Fruit fly (Drosophila melanogaster): ENCODE data around the gene CG15824.

Gene CG15824

DNA sequence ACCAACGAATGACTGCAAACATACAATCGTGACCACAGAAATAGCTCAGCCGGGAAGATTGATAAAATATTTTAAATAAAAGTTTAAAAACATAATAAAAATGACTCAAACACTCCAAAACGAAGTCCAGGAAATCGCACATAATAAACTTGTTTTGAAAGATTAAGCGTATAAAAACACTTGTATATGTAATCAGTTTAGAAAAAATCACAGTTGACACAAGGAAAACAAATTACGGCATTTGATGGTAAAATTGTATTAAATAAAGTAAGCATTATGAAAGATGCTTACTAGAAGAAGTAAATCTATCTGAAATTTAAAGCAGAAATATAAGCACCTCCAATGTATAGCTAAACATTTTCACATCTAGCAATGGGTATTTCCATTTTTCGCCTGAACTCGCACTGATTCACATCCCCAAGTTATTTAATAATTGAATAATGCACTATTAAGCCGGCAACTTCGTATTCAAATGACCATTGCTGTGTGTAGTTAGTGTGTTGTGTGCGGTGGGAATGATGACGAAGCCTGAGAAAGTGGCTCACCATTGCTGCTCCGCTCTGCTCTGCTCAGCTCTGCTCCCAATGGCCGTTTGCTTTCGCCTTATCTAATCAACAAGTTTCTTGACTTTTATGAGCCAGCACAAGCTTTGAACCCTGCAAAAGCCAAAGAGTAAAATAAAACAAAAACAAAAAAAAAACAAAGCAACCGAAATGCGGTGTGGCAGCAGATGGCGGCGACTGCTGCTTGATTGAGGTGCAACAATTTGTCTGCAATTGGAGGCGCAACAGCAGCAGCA, 37.6 kb downstream of the CG15824 start:
- TF ChIP-seq Oli (tag; optimal IDR thresholded peaks at IDR 0.05), result peak; percentile 53
- peak; percentile 12 for TF ChIP-seq CG2120 (GFP tag; optimal IDR thresholded peaks at IDR 0.05)
- peak; percentile 23 for TF ChIP-seq CG4424 (GFP tag; optimal IDR thresholded peaks at IDR 0.05)
- peak; percentile 32 for TF ChIP-seq CG9437 (GFP tag; optimal IDR thresholded peaks at IDR 0.05)
- TF ChIP-seq CG11696 (GFP tag; IDR thresholded peaks at IDR 0.05), result peak; percentile 62; the same call in 1 of the 2 replicates
- TF ChIP-seq Ssrp (tag; optimal IDR thresholded peaks at IDR 0.05), result peak; percentile 20
- peak; percentile 41 for TF ChIP-seq gem (tag; optimal IDR thresholded peaks at IDR 0.05)
- TF ChIP-seq Atf6 (GFP tag; IDR thresholded peaks at IDR 0.05), result no peak
- no peak for TF ChIP-seq gt (GFP tag; IDR thresholded peaks at IDR 0.05)
- no peak for TF ChIP-seq dmrt11E (tag; optimal IDR thresholded peaks at IDR 0.05)
- peak; percentile 37 for TF ChIP-seq CG7556 (GFP tag; optimal IDR thresholded peaks at IDR 0.05)
- TF ChIP-seq dimm (GFP tag; IDR thresholded peaks at IDR 0.05), result no peak
- TF ChIP-seq chinmo (GFP tag; IDR thresholded peaks at IDR 0.05; ENCODE audit: partially characterized antibody), result 0 out of 4 replicates have a peak, but pooled peaks have one; percentile 10
- TF ChIP-seq Ptx1 (GFP tag; IDR thresholded peaks at IDR 0.05), result 0 out of 2 replicates have a peak, but pooled peaks have one; percentile 26
- peak; percentile 19 for TF ChIP-seq CG8924 (tag; optimal IDR thresholded peaks at IDR 0.05)
- TF ChIP-seq CG3281 (GFP tag; optimal IDR thresholded peaks at IDR 0.05), result peak; percentile 13
- TF ChIP-seq Hr51 (GFP tag; optimal IDR thresholded peaks at IDR 0.05), result peak in 1 of 2 experiments; percentile 47
- TF ChIP-seq Camta (GFP tag; optimal IDR thresholded peaks at IDR 0.05), result no peak
- no peak for TF ChIP-seq CG3163 (GFP tag; optimal IDR thresholded peaks at IDR 0.05)
- TF ChIP-seq dpn (GFP tag; optimal IDR thresholded peaks at IDR 0.05), result peak in 1 of 2 experiments; percentile 13
- TF ChIP-seq CG1602 (GFP tag; optimal IDR thresholded peaks at IDR 0.05), result no peak
- TF ChIP-seq bsh (GFP tag; optimal IDR thresholded peaks at IDR 0.05), result peak in 1 of 2 experiments; percentile 9
- TF ChIP-seq CG30403 (GFP tag; optimal IDR thresholded peaks at IDR 0.05), result peak; percentile 35
- TF ChIP-seq CG7839 (tag; optimal IDR thresholded peaks at IDR 0.05), result peak; percentile 12
- TF ChIP-seq CG10979 (tag; optimal IDR thresholded peaks at IDR 0.05), result peak; percentile 4
- TF ChIP-seq h (optimal IDR thresholded peaks at IDR 0.05), result no peak
- peak; percentile 26 for TF ChIP-seq CG2712 (tag; optimal IDR thresholded peaks at IDR 0.05)
- peak; percentile 8 for TF ChIP-seq ind (GFP tag; optimal IDR thresholded peaks at IDR 0.05)
- 0 out of 2 replicates have a peak, but pooled peaks have one; percentile 24 for TF ChIP-seq Drgx (GFP tag; IDR thresholded peaks at IDR 0.05)
- peak; percentile 55 for TF ChIP-seq CG18262 (tag; optimal IDR thresholded peaks at IDR 0.05)
- peak; percentile 1 for TF ChIP-seq CG6654 (GFP tag; optimal IDR thresholded peaks at IDR 0.05)
- TF ChIP-seq Sox100B (GFP tag; optimal IDR thresholded peaks at IDR 0.05), result peak; percentile 47
- TF ChIP-seq lbe (GFP tag; optimal IDR thresholded peaks at IDR 0.05), result peak; percentile 15
- peak; percentile 42; the same call in 1 of the 2 replicates for TF ChIP-seq CG31441 (GFP tag; IDR thresholded peaks at IDR 0.05)
- peak; percentile 68; the same call in 2 of the 3 replicates for TF ChIP-seq CG17361 (GFP tag; IDR thresholded peaks at IDR 0.05)
- peak; percentile 10 for TF ChIP-seq grau (tag; optimal IDR thresholded peaks at IDR 0.05)
- TF ChIP-seq CG13424 (tag; optimal IDR thresholded peaks at IDR 0.05), result peak; percentile 4
- peak; percentile 13 for TF ChIP-seq CoRest (tag; optimal IDR thresholded peaks at IDR 0.05)
- peak; percentile 11 for TF ChIP-seq CG12659 (GFP tag; optimal IDR thresholded peaks at IDR 0.05)
- TF ChIP-seq Nf-YA (GFP tag; IDR thresholded peaks at IDR 0.05), result 0 out of 2 replicates have a peak, but pooled peaks have one; percentile 12
- no peak for TF ChIP-seq ac (GFP tag; optimal IDR thresholded peaks at IDR 0.05)
- peak; percentile 2 for TF ChIP-seq lilli (GFP tag; optimal IDR thresholded peaks at IDR 0.05)
- no peak for TF ChIP-seq disco-r (GFP tag; optimal IDR thresholded peaks at IDR 0.05)
- no peak for TF ChIP-seq CG12219 (GFP tag; optimal IDR thresholded peaks at IDR 0.05)
- TF ChIP-seq Pdp1 (GFP tag; optimal IDR thresholded peaks at IDR 0.05), result peak in 1 of 2 experiments; percentile 15
- TF ChIP-seq Meics (GFP tag; optimal IDR thresholded peaks at IDR 0.05), result peak; percentile 21
- TF ChIP-seq vfl (GFP tag; optimal IDR thresholded peaks at IDR 0.05), result no peak
- no peak for TF ChIP-seq cas (GFP tag; IDR thresholded peaks at IDR 0.05)
